Worm (Caenorhabditis elegans) whole organism, mixed stage, embryonic: ENCODE measurements around the gene hpo-18.

ENCODE experiments used
- M03D4.4 ChIP-seq: sonication (generic microtip); optimal IDR thresholded peaks from 2 replicates; lab custom pipeline; 2017; ENCODE audit warnings: mild to moderate bottlenecking, missing genetic modification characterization, missing compliant biosample characterization
- blmp-1 ChIP-seq: fragments of 150-350 bp; optimal IDR thresholded peaks from 2 replicates; lab custom pipeline; 2014; ENCODE audit warnings: missing biosample characterization, missing genetic modification characterization
- elt-3 ChIP-seq: fragments of 150-350 bp; optimal IDR thresholded peaks from 2 replicates; lab custom pipeline; 2014; ENCODE audit warnings: missing biosample characterization, missing genetic modification characterization
- ham-2 ChIP-seq: fragments of 200-800 bp; sonication (Bioruptor generic); optimal IDR thresholded peaks from 2 replicates; lab custom pipeline; 2018; ENCODE audit warnings: mild to moderate bottlenecking, missing genetic modification characterization, missing compliant biosample characterization
- lsy-2 ChIP-seq: fragments of 150-350 bp; optimal IDR thresholded peaks from 2 replicates; lab custom pipeline; 2014; ENCODE audit warnings: missing biosample characterization, missing genetic modification characterization
- nhr-12 ChIP-seq: fragments of 150-350 bp; optimal IDR thresholded peaks from 2 replicates; lab custom pipeline; 2014; ENCODE audit warnings: missing biosample characterization, missing genetic modification characterization
- nhr-2 ChIP-seq: fragments of 150-350 bp; optimal IDR thresholded peaks from 2 replicates; lab custom pipeline; 2014; ENCODE audit warnings: missing biosample characterization, missing genetic modification characterization
- nhr-28 ChIP-seq: fragments of 150-350 bp; optimal IDR thresholded peaks from 2 replicates; lab custom pipeline; 2014; ENCODE audit warnings: missing biosample characterization, missing genetic modification characterization
- nhr-76 ChIP-seq: sonication (generic microtip); optimal IDR thresholded peaks from 2 replicates; lab custom pipeline; 2017; ENCODE audit warnings: missing biosample characterization, missing genetic modification characterization
- sem-2 ChIP-seq: fragments of 200-800 bp; sonication (Bioruptor generic); optimal IDR thresholded peaks from 2 replicates; lab custom pipeline; 2018; ENCODE audit warnings: mild to moderate bottlenecking, missing genetic modification characterization, missing compliant biosample characterization
- snpc-4 ChIP-seq: fragments of 150-350 bp; optimal IDR thresholded peaks from 2 replicates; lab custom pipeline; 2014; ENCODE audit warnings: missing biosample characterization, missing genetic modification characterization
- tbx-8 ChIP-seq: fragments of 200-800 bp; sonication (Bioruptor generic); optimal IDR thresholded peaks from 2 replicates; lab custom pipeline; 2018; ENCODE audit warnings: mild to moderate bottlenecking, missing genetic modification characterization, moderate library complexity, missing compliant biosample characterization
- unc-39 ChIP-seq: fragments of 150-350 bp; optimal IDR thresholded peaks from 2 replicates; lab custom pipeline; 2014; ENCODE audit warnings: missing biosample characterization, missing genetic modification characterization
- unc-62 ChIP-seq: fragments of 150-350 bp; optimal IDR thresholded peaks from 2 replicates; lab custom pipeline; 2014; ENCODE audit warnings: missing biosample characterization, missing genetic modification reagents, missing genetic modification characterization

ce11 chrV:4325415-4325814 is 20.8 kb downstream of the hpo-18 start, which contains the start of gene nhr-125:
- TF ChIP-seq lsy-2 (no peak), snpc-4 (tag; lab: Kevin White, UChicago) (no peak), nhr-2 (no peak), nhr-76 (tag; lab: Kevin White, UChicago) (no peak), nhr-12 (tag; lab: Kevin White, UChicago) (no peak), M03D4.4 (tag; lab: Kevin White, UChicago) (no peak), tbx-8 (GFP tag; lab: Kevin White, UChicago) (no peak), sem-2 (GFP tag; lab: Kevin White, UChicago) (no peak), unc-39 (tag; lab: Kevin White, UChicago) (no peak), nhr-28 (tag; lab: Kevin White, UChicago) (no peak), blmp-1 (tag; lab: Kevin White, UChicago) (no peak), ham-2 (GFP tag; lab: Kevin White, UChicago) (no peak), unc-62 (GFP tag; lab: Kevin White, UChicago) (no peak), elt-3 (tag; lab: Kevin White, UChicago) (no peak)
